Worm (Caenorhabditis elegans): Measurements from ENCODE around the gene C10A4.10.

The C10A4.10 gene

ce11 chrX:7409935-7410334 lies 11.3 kb downstream of the C10A4.10 start, which contains the start of gene C10A4.2:
TSS of gene C10A4.2 (plus strand) at chrX:7410235.
- no peak for TF ChIP-seq Y95B8A.8 (GFP tag; IDR thresholded peaks at IDR 0.05)
- no peak for TF ChIP-seq D2030.7 (GFP tag; IDR thresholded peaks at IDR 0.05)
- TF ChIP-seq hrde-1 (tag; optimal IDR thresholded peaks at IDR 0.05; ENCODE audit: borderline replicate concordance) = no peak
- TF ChIP-seq nfya-1 (tag; optimal IDR thresholded peaks at IDR 0.05; ENCODE audit: borderline replicate concordance, insufficient read depth) = no peak
- no peak for TF ChIP-seq attf-6 (GFP tag; IDR thresholded peaks at IDR 0.05)
- no peak for TF ChIP-seq lin-35 (GFP tag; optimal IDR thresholded peaks at IDR 0.05)

ce11 chrX:7415420-7415819 lies 16.7 kb downstream of the C10A4.10 start, which contains the start of gene C10A4.7:
TSS of gene C10A4.7 (minus strand) at chrX:7415520.
- no peak for TF ChIP-seq let-526 (GFP tag; IDR thresholded peaks at IDR 0.05)
- no peak for TF ChIP-seq mxl-1 (tag; optimal IDR thresholded peaks at IDR 0.05)
- no peak for TF ChIP-seq nhr-27 (tag; optimal IDR thresholded peaks at IDR 0.05)
- TF ChIP-seq chd-7 (tag; optimal IDR thresholded peaks at IDR 0.05) = no peak
- no peak for TF ChIP-seq F39B2.1 (GFP tag; IDR thresholded peaks at IDR 0.05)
- TF ChIP-seq nhr-120 (GFP tag; IDR thresholded peaks at IDR 0.05) = no peak

- TF ChIP-seq bed-2 (GFP tag; IDR thresholded peaks at IDR 0.05) = no peak
- no peak for TF ChIP-seq K11D2.4 (GFP tag; IDR thresholded peaks at IDR 0.05)
- no peak for TF ChIP-seq egl-44 (GFP tag; IDR thresholded peaks at IDR 0.05)
- no peak for TF ChIP-seq ztf-18 (tag; optimal IDR thresholded peaks at IDR 0.05)
- TF ChIP-seq nhr-120 (GFP tag; IDR thresholded peaks at IDR 0.05) = no peak
- TF ChIP-seq hmg-1.2 (GFP tag; IDR thresholded peaks at IDR 0.05) = no peak
- no peak for TF ChIP-seq nhr-80 (tag; optimal IDR thresholded peaks at IDR 0.05)
- TF ChIP-seq pbrm-1 (GFP tag; IDR thresholded peaks at IDR 0.05) = no peak
- TF ChIP-seq zim-3 (tag; optimal IDR thresholded peaks at IDR 0.05) = no peak
- TF ChIP-seq snpc-3.4 (tag; optimal IDR thresholded peaks at IDR 0.05) = no peak
- no peak for TF ChIP-seq hmg-20 (GFP tag; IDR thresholded peaks at IDR 0.05)
- no peak for TF ChIP-seq attf-3 (GFP tag; conservative IDR thresholded peaks at IDR 0.05)
- TF ChIP-seq ceh-79 (tag; optimal IDR thresholded peaks at IDR 0.05) = no peak
Measured at ce11 chrX:7416082-7416481, 17.4 kb downstream of the C10A4.10 start, which contains the start of gene C10A4.1. TSS of gene C10A4.1 (plus strand) at chrX:7416382.

- TF ChIP-seq snpc-1.3 (tag; optimal IDR thresholded peaks at IDR 0.05; ENCODE audit: insufficient read depth) (no peak), ccch-3 (GFP tag; optimal IDR thresholded peaks at IDR 0.05) (no peak), sptf-2 (GFP tag; optimal IDR thresholded peaks at IDR 0.05) (no peak), F52B5.7 (tag; optimal IDR thresholded peaks at IDR 0.05) (no peak), akir-1 (GFP tag; optimal IDR thresholded peaks at IDR 0.05) (no peak), nhr-80 (tag; optimal IDR thresholded peaks at IDR 0.05) (no peak), madf-10 (tag; optimal IDR thresholded peaks at IDR 0.05) (no peak), nhr-27 (tag; optimal IDR thresholded peaks at IDR 0.05) (no peak), hlh-12 (tag; optimal IDR thresholded peaks at IDR 0.05) (no peak), tlf-1 (GFP tag; optimal IDR thresholded peaks at IDR 0.05) (no peak), aptf-3 (GFP tag; IDR thresholded peaks at IDR 0.05) (no peak), pha-4 (tag; optimal IDR thresholded peaks at IDR 0.05) (no peak), mxl-1 (tag; optimal IDR thresholded peaks at IDR 0.05) (no peak), nhr-179 (tag; optimal IDR thresholded peaks at IDR 0.05) (no peak), nfyb-1 (GFP tag; IDR thresholded peaks at IDR 0.05) (no peak), lin-54 (GFP tag; optimal IDR thresholded peaks at IDR 0.05) (no peak), rpc-1 (optimal IDR thresholded peaks at IDR 0.05) (no peak), rpc-1 (tag; optimal IDR thresholded peaks at IDR 0.05) (no peak), hmg-1.2 (GFP tag; IDR thresholded peaks at IDR 0.05) (no peak), B0035.1 (tag; optimal IDR thresholded peaks at IDR 0.05) (no peak)
Measured at ce11 chrX:7420571-7420970, 21.9 kb downstream of the C10A4.10 start, which contains the start of gene C10A4.9. TSS of gene C10A4.9 (plus strand) at chrX:7420871.
